Worm (Caenorhabditis elegans) whole organism, L2 larva: ENCODE results near the gene haao-1.

Experiments used
- R02D3.7 ChIP-seq: fragments of 150-350 bp; optimal IDR thresholded peaks from 2 replicates; lab custom pipeline; 2014; ENCODE audit warnings: missing biosample characterization, missing genetic modification characterization
- ZK546.5 ChIP-seq: sonication (generic microtip); optimal IDR thresholded peaks from 2 replicates; lab custom pipeline; 2017; ENCODE audit warnings: missing biosample characterization, missing genetic modification characterization
- egl-27 ChIP-seq: sonication (generic microtip); optimal IDR thresholded peaks from 3 replicates; lab custom pipeline; 2017; ENCODE audit warnings: missing biosample characterization, missing genetic modification reagents, missing genetic modification characterization
- elt-3 ChIP-seq: sonication (generic microtip); optimal IDR thresholded peaks from 2 replicates; lab custom pipeline; 2017; ENCODE audit warnings: missing biosample characterization, missing genetic modification characterization
- lsy-2 ChIP-seq, 2 experiments: fragments of 150-350 bp in 1 of 2; sonication (generic microtip) in 1 of 2; optimal IDR thresholded peaks; 2 replicates each; lab custom pipeline; 2014 to 2017; ENCODE audit warnings: missing biosample characterization in 2 of 2, missing genetic modification characterization in 2 of 2
- sem-4 ChIP-seq: fragments of 150-350 bp; optimal IDR thresholded peaks from 2 replicates; lab custom pipeline; 2014; ENCODE audit warnings: missing biosample characterization, missing genetic modification reagents, missing genetic modification characterization
- skn-1 ChIP-seq: sonication (generic microtip); optimal IDR thresholded peaks from 2 replicates; lab custom pipeline; 2017; ENCODE audit warnings: missing biosample characterization, missing genetic modification characterization
- unc-39 ChIP-seq: fragments of 150-350 bp; optimal IDR thresholded peaks from 2 replicates; lab custom pipeline; 2014; ENCODE audit warnings: missing biosample characterization, missing genetic modification characterization

DNA sequence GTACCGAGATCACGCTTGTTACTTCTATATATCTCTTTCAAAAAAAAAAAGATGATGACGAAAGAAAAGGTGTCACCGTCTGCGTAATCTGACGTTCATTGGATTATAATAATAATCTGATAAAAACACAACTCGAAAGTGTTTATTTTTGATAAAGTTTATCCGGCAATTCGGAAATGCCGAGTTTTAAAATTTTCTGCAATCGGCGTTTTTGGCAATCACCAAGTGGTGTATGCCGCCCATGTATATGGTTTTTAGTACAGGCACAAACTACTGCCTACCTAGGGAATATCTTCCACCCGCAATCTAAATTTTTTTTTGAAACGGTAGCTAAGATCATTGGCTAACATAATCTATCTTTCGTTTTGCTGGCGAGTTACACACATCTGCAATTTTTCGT lies 30.8 kb upstream of the haao-1 start:
- TF ChIP-seq egl-27 (tag; lab: Kevin White, UChicago) (no peak), skn-1 (tag; lab: Kevin White, UChicago) (no peak), unc-39 (tag; lab: Kevin White, UChicago) (no peak), ZK546.5 (tag; lab: Kevin White, UChicago) (no peak), R02D3.7 (tag; lab: Kevin White, UChicago) (no peak), lsy-2 (tag; optimal IDR thresholded peaks at IDR 0.05; lab: Kevin White, UChicago) (no peak), sem-4 (tag; lab: Kevin White, UChicago) (no peak), elt-3 (tag; lab: Kevin White, UChicago) (no peak)
